Fruit fly (Drosophila melanogaster): ENCODE data around the gene CG11373.
A peak's percentile ranks its signal among the peaks of the same experiment; 100 is the strongest.

Gene CG11373

dm6 chr3R:5998235-5998666 is 37.5 kb upstream of the CG11373 start (continued):
- TF ChIP-seq CG5180 (GFP tag; optimal IDR thresholded peaks at IDR 0.05) (peak; percentile 39), Taf1 (GFP tag; IDR thresholded peaks at IDR 0.05) (no peak), Atf-2 (GFP tag; optimal IDR thresholded peaks at IDR 0.05) (peak; percentile 30), CG1529 (GFP tag; optimal IDR thresholded peaks at IDR 0.05) (peak; percentile 25), CG1024 (GFP tag; IDR thresholded peaks at IDR 0.05) (no peak), prd (optimal IDR thresholded peaks at IDR 0.05) (no peak), prd (GFP tag; IDR thresholded peaks at IDR 0.05) (peak; percentile 21; the same call in 1 of the 3 replicates), scrt (GFP tag; optimal IDR thresholded peaks at IDR 0.05) (no peak), CG17385 (GFP tag; optimal IDR thresholded peaks at IDR 0.05) (peak; percentile 37), HLH3B (GFP tag; IDR thresholded peaks at IDR 0.05) (no peak), CG12219 (GFP tag; optimal IDR thresholded peaks at IDR 0.05) (peak; percentile 50), CG14014 (GFP tag; IDR thresholded peaks at IDR 0.05) (peak; percentile 17; the same call in 1 of the 2 replicates), CG18599 (GFP tag; optimal IDR thresholded peaks at IDR 0.05) (peak; percentile 64), CG18262 (tag; optimal IDR thresholded peaks at IDR 0.05) (peak; percentile 68), crc (GFP tag; optimal IDR thresholded peaks at IDR 0.05) (peak; percentile 5), dan (GFP tag; IDR thresholded peaks at IDR 0.05) (no peak), vvl (GFP tag; IDR thresholded peaks at IDR 0.05) (peak; percentile 39; the same call in 1 of the 2 replicates), chm (GFP tag; IDR thresholded peaks at IDR 0.05) (no peak), Sry-β (GFP tag; optimal IDR thresholded peaks at IDR 0.05) (no peak), CG2678 (tag; optimal IDR thresholded peaks at IDR 0.05) (peak; percentile 76), vnd (GFP tag; IDR thresholded peaks at IDR 0.05; ENCODE audit: partially characterized antibody) (no peak), CG16813 (GFP tag; IDR thresholded peaks at IDR 0.05; ENCODE audit: partially characterized antibody) (no peak), CG17359 (tag; optimal IDR thresholded peaks at IDR 0.05) (peak; percentile 49), CHES-1-like (GFP tag; optimal IDR thresholded peaks at IDR 0.05) (no peak), sim (GFP tag; IDR thresholded peaks at IDR 0.05) (no peak), Mad (GFP tag; optimal IDR thresholded peaks at IDR 0.05) (peak; percentile 38), Pdp1 (GFP tag; optimal IDR thresholded peaks at IDR 0.05) (peak; percentile 31 to 50), CG1602 (GFP tag; optimal IDR thresholded peaks at IDR 0.05) (peak; percentile 9), bab2 (GFP tag; optimal IDR thresholded peaks at IDR 0.05) (peak; percentile 31), HLH4C (GFP tag; IDR thresholded peaks at IDR 0.05; ENCODE audit: partially characterized antibody) (no peak), CG12155 (GFP tag; optimal IDR thresholded peaks at IDR 0.05) (peak; percentile 26), CG4328 (GFP tag; optimal IDR thresholded peaks at IDR 0.05) (peak; percentile 27), CG15479 (GFP tag; optimal IDR thresholded peaks at IDR 0.05) (no peak), org-1 (GFP tag; optimal IDR thresholded peaks at IDR 0.05) (peak; percentile 46), unpg (GFP tag; optimal IDR thresholded peaks at IDR 0.05) (peak; percentile 47), ci (GFP tag; IDR thresholded peaks at IDR 0.05) (no peak), hb (GFP tag; IDR thresholded peaks at IDR 0.05; ENCODE audit: partially characterized antibody) (no peak), hkb (optimal IDR thresholded peaks at IDR 0.05) (no peak), hkb (GFP tag; IDR thresholded peaks at IDR 0.05) (peak; percentile 58), Oaz (GFP tag; IDR thresholded peaks at IDR 0.05) (no peak), Blimp-1 (GFP tag; optimal IDR thresholded peaks at IDR 0.05) (peak; percentile 44), CG4404 (GFP tag; IDR thresholded peaks at IDR 0.05) (0 out of 2 replicates have a peak, but pooled peaks have one; percentile 9), CG4854 (GFP tag; optimal IDR thresholded peaks at IDR 0.05) (no peak), ap (GFP tag; IDR thresholded peaks at IDR 0.05) (no peak), esg (GFP tag; conservative IDR thresholded peaks at IDR 0.05) (no peak), CG12942 (GFP tag; optimal IDR thresholded peaks at IDR 0.05) (no peak), fu2 (GFP tag; optimal IDR thresholded peaks at IDR 0.05) (peak; percentile 29), CG9797 (GFP tag; optimal IDR thresholded peaks at IDR 0.05) (no peak), Lim3 (GFP tag; IDR thresholded peaks at IDR 0.05) (no peak), CG4360 (GFP tag; IDR thresholded peaks at IDR 0.05) (no peak), CG13296 (GFP tag; optimal IDR thresholded peaks at IDR 0.05) (peak; percentile 20)

Measured in whole organism, embryonic.